Worm (Caenorhabditis elegans): ENCODE data around the gene dna-2.

- TF ChIP-seq ztf-23 (GFP tag; IDR thresholded peaks at IDR 0.05), result no peak
- TF ChIP-seq cog-1 (tag; optimal IDR thresholded peaks at IDR 0.05), result no peak
- TF ChIP-seq flt-1 (GFP tag; IDR thresholded peaks at IDR 0.05), result no peak
- TF ChIP-seq ref-1 (GFP tag; conservative IDR thresholded peaks at IDR 0.05), result no peak
- TF ChIP-seq tab-1 (GFP tag; IDR thresholded peaks at IDR 0.05), result no peak
- TF ChIP-seq klf-2 (GFP tag; conservative IDR thresholded peaks at IDR 0.05), result no peak
Measured at ce11 chrII:11802451-11802850, 24.2 kb downstream of the dna-2 start, which contains the start of gene F43G6.17.
